Worm (Caenorhabditis elegans) whole organism, L1 larva: ENCODE data around the gene F36H5.12.
A peak's percentile ranks its signal among the peaks of the same experiment; 100 is the strongest.

Experiments used
- C04F5.9 ChIP-seq: sonication (generic microtip); optimal IDR thresholded peaks from 2 replicates; lab custom pipeline; 2016; ENCODE audit warnings: missing genetic modification characterization, missing compliant biosample characterization
- C16A3.4 ChIP-seq: fragments of 150-350 bp; optimal IDR thresholded peaks from 2 replicates; lab custom pipeline; 2014; ENCODE audit warnings: missing biosample characterization, missing genetic modification characterization
- alr-1 ChIP-seq: fragments of 200-800 bp; sonication (Bioruptor generic); optimal IDR thresholded peaks from 2 replicates; lab custom pipeline; 2018; ENCODE audit warnings: borderline replicate concordance, mild to moderate bottlenecking, missing genetic modification characterization, missing compliant biosample characterization
- aly-2 ChIP-seq: fragments of 150-350 bp; optimal IDR thresholded peaks from 2 replicates; lab custom pipeline; 2014; ENCODE audit warnings: missing biosample characterization, missing genetic modification characterization
- blmp-1 ChIP-seq: fragments of 150-350 bp; optimal IDR thresholded peaks from 2 replicates; lab custom pipeline; 2014; ENCODE audit warnings: missing biosample characterization, missing genetic modification characterization
- ceh-8 ChIP-seq: fragments of 200-800 bp; sonication (Bioruptor generic); optimal IDR thresholded peaks from 2 replicates; lab custom pipeline; 2018; ENCODE audit warnings: mild to moderate bottlenecking, missing genetic modification characterization, moderate library complexity, missing compliant biosample characterization
- ces-1 ChIP-seq: fragments of 150-350 bp; optimal IDR thresholded peaks from 2 replicates; lab custom pipeline; 2014; ENCODE audit warnings: missing biosample characterization, missing genetic modification reagents, missing genetic modification characterization
- dpl-1 ChIP-seq, 3 experiments: fragments of 150-350 bp in 2 of 3; sonication (generic microtip) in 1 of 3; optimal IDR thresholded peaks; 2 replicates each; lab custom pipeline; 2014 to 2017; ENCODE audit warnings: missing biosample characterization in 3 of 3, missing genetic modification characterization in 3 of 3, missing genetic modification reagents in 3 of 3
- dsc-1 ChIP-seq: sonication (generic microtip); optimal IDR thresholded peaks from 2 replicates; lab custom pipeline; 2016; ENCODE audit warnings: mild to moderate bottlenecking, missing genetic modification characterization, missing compliant biosample characterization
- efl-1 ChIP-seq, 4 experiments: fragments of 150-350 bp; optimal IDR thresholded peaks in 3 of 4; peaks in 1 of 4; 1 replicate in 1 of 4; 2 replicates in 3 of 4; lab custom pipeline; 2014; ENCODE audit warnings: missing biosample characterization in 2 of 4, missing genetic modification characterization in 2 of 4, missing genetic modification reagents in 2 of 4
- ets-5 ChIP-seq: fragments of 200-800 bp; sonication (Bioruptor generic); IDR thresholded peaks from 2 replicates; pipeline ENCODE4 v1.3.6; 2022; ENCODE audit warnings: missing genetic modification characterization, missing compliant biosample characterization
- fkh-10 ChIP-seq: sonication (generic microtip); optimal IDR thresholded peaks from 2 replicates; lab custom pipeline; 2017; ENCODE audit warnings: missing biosample characterization, missing genetic modification reagents, missing genetic modification characterization
- fkh-4 ChIP-seq: sonication (generic microtip); optimal IDR thresholded peaks from 2 replicates; lab custom pipeline; 2016; ENCODE audit warnings: missing compliant biosample characterization, missing genetic modification characterization, borderline replicate concordance
- fos-1 ChIP-seq: fragments of 150-350 bp; optimal IDR thresholded peaks from 2 replicates; lab custom pipeline; 2014; ENCODE audit warnings: missing biosample characterization, missing genetic modification characterization
- grh-1 ChIP-seq: fragments of 200-800 bp; sonication (Bioruptor generic); IDR thresholded peaks from 2 replicates; pipeline ENCODE4 v1.3.6; 2022; ENCODE audit warnings: missing genetic modification reagents, missing genetic modification characterization, missing compliant biosample characterization
- hlh-17 ChIP-seq: fragments of 200-800 bp; sonication (Bioruptor generic); optimal IDR thresholded peaks from 2 replicates; lab custom pipeline; 2018; ENCODE audit warnings: missing genetic modification characterization, mild to moderate bottlenecking, missing compliant biosample characterization, moderate library complexity, borderline replicate concordance
- isw-1 ChIP-seq: fragments of 200-800 bp; sonication (Bioruptor generic); IDR thresholded peaks from 2 replicates; pipeline ENCODE4 v1.3.6; 2022; ENCODE audit warnings: missing genetic modification characterization, missing compliant biosample characterization
- jun-1 ChIP-seq: fragments of 150-350 bp; optimal IDR thresholded peaks from 2 replicates; lab custom pipeline; 2014; ENCODE audit warnings: missing biosample characterization, missing genetic modification reagents, missing genetic modification characterization
- lin-13 ChIP-seq: fragments of 150-350 bp; optimal IDR thresholded peaks from 2 replicates; lab custom pipeline; 2014; ENCODE audit warnings: missing biosample characterization, missing genetic modification reagents, missing genetic modification characterization
- lin-14 ChIP-seq: fragments of 200-800 bp; sonication (Bioruptor generic); optimal IDR thresholded peaks from 2 replicates; lab custom pipeline; 2018; ENCODE audit warnings: mild to moderate bottlenecking, missing genetic modification characterization, moderate library complexity, missing compliant biosample characterization
- lin-15B ChIP-seq: fragments of 150-350 bp; sonication (generic microtip); optimal IDR thresholded peaks from 3 replicates; lab custom pipeline; 2014; ENCODE audit warnings: missing biosample characterization, missing genetic modification characterization
- lin-39 ChIP-seq: fragments of 150-350 bp; optimal IDR thresholded peaks from 2 replicates; lab custom pipeline; 2014; ENCODE audit warnings: missing biosample characterization, missing genetic modification reagents, missing genetic modification characterization
- lir-3 ChIP-seq: sonication (generic microtip); optimal IDR thresholded peaks from 2 replicates; lab custom pipeline; 2016; ENCODE audit warnings: mild to moderate bottlenecking, missing genetic modification characterization, moderate library complexity, missing compliant biosample characterization; ENCODE audit not compliant: poor library complexity
- lsy-2 ChIP-seq, 2 experiments: fragments of 150-350 bp; optimal IDR thresholded peaks; 2 replicates each; lab custom pipeline; 2014; ENCODE audit warnings: missing biosample characterization in 2 of 2, missing genetic modification characterization in 2 of 2
- mab-9 ChIP-seq: fragments of 200-800 bp; sonication (Bioruptor generic); IDR thresholded peaks from 2 replicates; pipeline ENCODE4 v1.3.6; 2022; ENCODE audit warnings: missing genetic modification reagents, missing genetic modification characterization, missing compliant biosample characterization
- nhr-12 ChIP-seq: sonication (generic microtip); optimal IDR thresholded peaks from 2 replicates; lab custom pipeline; 2017; ENCODE audit warnings: missing biosample characterization, missing genetic modification characterization
- nhr-19 ChIP-seq: fragments of 200-800 bp; sonication (Bioruptor generic); conservative IDR thresholded peaks from 2 replicates; pipeline ENCODE4 v1.3.6; 2022; ENCODE audit warnings: missing genetic modification characterization, missing compliant biosample characterization
- nhr-20 ChIP-seq: sonication (generic microtip); optimal IDR thresholded peaks from 2 replicates; lab custom pipeline; 2016; ENCODE audit warnings: mild to moderate bottlenecking, missing genetic modification characterization, missing compliant biosample characterization
- nhr-237 ChIP-seq: fragments of 150-350 bp; optimal IDR thresholded peaks from 2 replicates; lab custom pipeline; 2014; ENCODE audit warnings: missing biosample characterization, missing genetic modification characterization
- nhr-47 ChIP-seq: sonication (generic microtip); optimal IDR thresholded peaks from 2 replicates; lab custom pipeline; 2016; ENCODE audit warnings: mild to moderate bottlenecking, missing genetic modification characterization, moderate library complexity, missing compliant biosample characterization
- nhr-71 ChIP-seq: sonication (generic microtip); optimal IDR thresholded peaks from 2 replicates; lab custom pipeline; 2016; ENCODE audit warnings: mild to moderate bottlenecking, missing genetic modification characterization, moderate library complexity, missing compliant biosample characterization
- nhr-76 ChIP-seq: sonication (generic microtip); optimal IDR thresholded peaks from 2 replicates; lab custom pipeline; 2017; ENCODE audit warnings: missing biosample characterization, missing genetic modification characterization
- nhr-77 ChIP-seq: fragments of 150-350 bp; optimal IDR thresholded peaks from 2 replicates; lab custom pipeline; 2014; ENCODE audit warnings: missing biosample characterization, missing genetic modification characterization
- nhr-90 ChIP-seq: sonication (generic microtip); optimal IDR thresholded peaks from 2 replicates; lab custom pipeline; 2016; ENCODE audit warnings: mild to moderate bottlenecking, missing genetic modification characterization, missing compliant biosample characterization; ENCODE audit not compliant: poor library complexity
- rnt-1 ChIP-seq: sonication (generic microtip); optimal IDR thresholded peaks from 2 replicates; lab custom pipeline; 2016; ENCODE audit warnings: mild to moderate bottlenecking, missing genetic modification characterization, moderate library complexity, missing compliant biosample characterization
- skn-1 ChIP-seq: fragments of 150-350 bp; optimal IDR thresholded peaks from 2 replicates; lab custom pipeline; 2014; ENCODE audit warnings: missing biosample characterization, missing genetic modification characterization
- snpc-4 ChIP-seq: fragments of 150-350 bp; optimal IDR thresholded peaks from 2 replicates; lab custom pipeline; 2014; ENCODE audit warnings: missing biosample characterization, missing genetic modification characterization
- snu-23 ChIP-seq: sonication (generic microtip); optimal IDR thresholded peaks from 2 replicates; lab custom pipeline; 2016; ENCODE audit warnings: missing genetic modification characterization, missing compliant biosample characterization
- sox-4 ChIP-seq: sonication (generic microtip); optimal IDR thresholded peaks from 2 replicates; lab custom pipeline; 2016; ENCODE audit warnings: missing genetic modification characterization, missing compliant biosample characterization
- sup-37 ChIP-seq: fragments of 200-800 bp; sonication (Bioruptor generic); optimal IDR thresholded peaks from 2 replicates; lab custom pipeline; 2018; ENCODE audit warnings: mild to moderate bottlenecking, missing genetic modification characterization, missing compliant biosample characterization
- tbx-2 ChIP-seq: sonication (generic microtip); optimal IDR thresholded peaks from 2 replicates; lab custom pipeline; 2016; ENCODE audit warnings: missing genetic modification characterization, missing compliant biosample characterization
- tlp-1 ChIP-seq: fragments of 150-350 bp; optimal IDR thresholded peaks from 2 replicates; lab custom pipeline; 2014; ENCODE audit warnings: missing biosample characterization, missing genetic modification characterization
- zag-1 ChIP-seq: fragments of 150-350 bp; optimal IDR thresholded peaks from 2 replicates; lab custom pipeline; 2014; ENCODE audit warnings: missing biosample characterization, missing genetic modification characterization

F36H5.12 gene

DNA sequence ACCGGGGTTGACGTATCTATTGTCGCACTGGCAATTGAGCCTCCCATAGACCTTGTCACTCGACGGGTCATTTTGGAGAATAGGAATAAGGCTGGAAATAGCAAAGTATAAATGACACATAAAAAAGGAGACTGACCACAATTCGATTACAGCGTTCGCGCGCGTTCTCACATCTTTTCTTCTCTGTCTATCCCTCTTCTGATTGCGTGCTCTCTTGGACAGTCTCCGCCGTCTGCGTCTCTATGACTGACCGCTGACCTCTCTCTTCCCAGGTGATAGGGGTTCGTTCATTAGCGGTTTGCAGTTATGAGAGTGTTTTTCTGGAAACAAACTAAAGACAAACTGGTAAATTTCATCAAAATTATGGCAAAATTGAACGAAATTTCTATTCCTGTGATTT lies 6.3 kb upstream of the F36H5.12 start, which contains the start of gene ceh-83 (continued):
- TF ChIP-seq tbx-2 (no peak), C16A3.4 (tag; lab: Kevin White, UChicago) (no peak), jun-1 (no peak), tlp-1 (no peak), nhr-237 (tag; lab: Kevin White, UChicago) (no peak), nhr-71 (tag; lab: Kevin White, UChicago) (no peak), ets-5 (GFP tag; lab: Robert Waterston, UW) (no peak), aly-2 (tag; lab: Kevin White, UChicago) (no peak), ceh-8 (GFP tag; lab: Kevin White, UChicago) (no peak), fkh-10 (no peak), rnt-1 (tag; lab: Kevin White, UChicago) (peak; percentile 50), ces-1 (GFP tag; lab: Kevin White, UChicago) (no peak), skn-1 (no peak), nhr-20 (tag; lab: Kevin White, UChicago) (peak; percentile 19), isw-1 (GFP tag; lab: Robert Waterston, UW) (no peak)

- no peak for TF ChIP-seq fos-1 (tag; lab: Kevin White, UChicago)
- TF ChIP-seq tbx-2 = no peak
- TF ChIP-seq lsy-2 (tag; optimal IDR thresholded peaks at IDR 0.05; lab: Kevin White, UChicago) = no peak
- TF ChIP-seq grh-1 = no peak
- TF ChIP-seq jun-1 = no peak
- TF ChIP-seq sup-37 (GFP tag; lab: Kevin White, UChicago) = no peak
- TF ChIP-seq, all 84 proteins: peak for 0
Observed at ce11 chrII:1738844-1739243, 3.8 kb upstream of the F36H5.12 start, which contains the start of the genes irld-9 and irld-33. irld-9 (minus strand) TSS chrII:1738944. irld-33 (plus strand) TSS chrII:1739052.

DNA sequence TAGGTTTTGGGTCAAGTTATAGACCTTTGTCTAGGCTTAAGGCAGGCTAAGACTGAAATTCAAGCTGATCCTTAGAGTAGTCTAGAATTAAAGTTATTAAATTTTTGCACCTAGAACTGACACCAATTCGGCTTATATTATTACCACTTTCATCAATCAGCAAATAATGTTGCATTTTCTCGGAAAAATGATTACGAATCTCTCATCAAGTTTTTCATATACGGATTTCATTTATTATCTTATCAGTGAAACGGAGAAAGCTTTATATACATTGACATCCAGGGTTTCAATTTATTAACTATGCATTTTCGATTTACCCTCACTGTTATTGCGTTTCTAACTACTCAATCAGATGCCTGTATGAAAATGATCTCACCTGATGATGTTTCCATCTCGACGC lies 1.4 kb upstream of the F36H5.12 start, which contains the start of gene K07G6.1:
Gene K07G6.1 (plus strand): TSS at position 301 of the 400 bp plus-strand sequence.
- TF ChIP-seq lin-13 = no peak
- no peak for TF ChIP-seq sox-4
- TF ChIP-seq ets-5 (GFP tag; lab: Robert Waterston, UW) = no peak
- TF ChIP-seq efl-1 (optimal IDR thresholded peaks at IDR 0.05; lab: Kevin White, UChicago) = no peak
- peak in 1 of 2 experiments; percentile 26 for TF ChIP-seq efl-1 (GFP tag; optimal IDR thresholded peaks at IDR 0.05 in 1 of 2; lab: Kevin White, UChicago)
- TF ChIP-seq nhr-77 (tag; lab: Kevin White, UChicago) = no peak
- TF ChIP-seq mab-9 (GFP tag; lab: Robert Waterston, UW) = no peak

DNA sequence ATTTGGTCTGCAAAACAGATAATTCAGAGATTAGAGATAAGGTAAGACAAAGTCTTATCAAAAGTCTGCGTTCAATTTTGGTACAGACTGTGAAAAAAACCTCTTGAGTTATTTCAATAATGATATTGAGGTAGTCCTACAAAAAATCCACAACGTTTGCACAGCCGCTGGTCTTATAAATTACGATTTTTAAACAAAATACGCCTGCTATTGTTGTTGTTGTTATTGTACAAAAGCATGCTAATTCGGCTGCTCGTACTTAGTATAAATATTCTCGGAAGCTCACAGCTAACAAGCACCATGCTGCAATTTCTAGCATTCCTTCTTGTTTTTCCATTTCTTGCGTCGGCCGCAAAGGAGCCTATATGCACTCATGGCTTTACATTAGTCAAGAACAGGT lies 1.5 kb downstream of the F36H5.12 start, which contains the start of gene clec-19:
Gene clec-19 (plus strand): TSS at position 301 of the 400 bp plus-strand sequence.
- no peak for TF ChIP-seq fkh-4
- no peak for TF ChIP-seq nhr-47 (tag; lab: Kevin White, UChicago)
- no peak for TF ChIP-seq nhr-19
- TF ChIP-seq nhr-12 (tag; lab: Kevin White, UChicago) = no peak

ce11 chrII:1750413-1750812 lies 7.8 kb downstream of the F36H5.12 start, which contains the start of the genes F36H5.13 and F36H5.8:
F36H5.13 (minus strand) TSS chrII:1750513.
F36H5.8 (minus strand) TSS chrII:1750686.
- TF ChIP-seq C04F5.9 (no peak), mab-9 (GFP tag; lab: Robert Waterston, UW) (no peak), snu-23 (no peak), dpl-1 (GFP tag; optimal IDR thresholded peaks at IDR 0.05; lab: Kevin White, UChicago) (no peak), lin-39 (tag; lab: Kevin White, UChicago) (no peak), alr-1 (tag; lab: Kevin White, UChicago) (no peak)

- TF ChIP-seq nhr-90 (tag; lab: Kevin White, UChicago) (no peak), aly-2 (tag; lab: Kevin White, UChicago) (no peak), dsc-1 (tag; lab: Kevin White, UChicago) (no peak), hlh-17 (GFP tag; lab: Kevin White, UChicago) (no peak), lir-3 (tag; lab: Kevin White, UChicago) (no peak), lin-15B (no peak), snu-23 (no peak), snpc-4 (tag; lab: Kevin White, UChicago) (no peak), blmp-1 (tag; lab: Kevin White, UChicago) (no peak), zag-1 (tag; lab: Kevin White, UChicago) (no peak), lin-14 (GFP tag; lab: Kevin White, UChicago) (no peak), rnt-1 (tag; lab: Kevin White, UChicago) (no peak), nhr-76 (no peak), sox-4 (no peak)
Observed at ce11 chrII:1752990-1753389, 10.4 kb downstream of the F36H5.12 start, which contains the start of gene F36H5.9. F36H5.9 (minus strand) TSS chrII:1753090.
